Worm (Caenorhabditis elegans): ENCODE data around the gene K08D8.9.

The K08D8.9 gene

DNA sequence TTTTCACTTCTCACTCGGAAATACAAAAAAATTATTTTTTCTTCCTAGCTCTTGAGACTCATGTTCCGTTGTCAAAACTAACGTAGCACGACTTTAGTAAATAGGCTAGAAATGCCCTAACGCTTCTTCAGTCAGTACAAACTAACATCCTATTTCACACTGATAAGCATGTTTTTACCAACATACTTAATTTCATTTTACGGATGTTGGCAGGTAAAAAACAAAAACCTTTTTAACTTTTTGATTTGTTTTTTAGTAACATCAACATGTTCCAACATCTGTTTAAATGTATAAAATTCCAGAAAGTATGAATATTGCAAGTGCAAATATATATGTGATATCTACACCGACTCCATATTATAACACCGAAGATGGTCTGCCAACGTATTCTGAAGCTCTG, 775 bp downstream of the K08D8.9 start, which contains the start of gene K08D8.10:
Gene K08D8.10 (plus strand): TSS at position 301 of the 400 bp plus-strand sequence.
- TF ChIP-seq fos-1 (tag; optimal IDR thresholded peaks at IDR 0.05) (no peak), ceh-9 (tag; optimal IDR thresholded peaks at IDR 0.05) (no peak), egl-27 (tag; optimal IDR thresholded peaks at IDR 0.05) (no peak), zag-1 (tag; optimal IDR thresholded peaks at IDR 0.05) (no peak), aly-2 (tag; optimal IDR thresholded peaks at IDR 0.05) (no peak), ztf-11 (tag; optimal IDR thresholded peaks at IDR 0.05) (no peak), ceh-82 (tag; optimal IDR thresholded peaks at IDR 0.05) (no peak), fkh-2 (tag; optimal IDR thresholded peaks at IDR 0.05) (no peak), nhr-76 (tag; optimal IDR thresholded peaks at IDR 0.05) (no peak), mdl-1 (tag; optimal IDR thresholded peaks at IDR 0.05) (no peak), nhr-11 (tag; optimal IDR thresholded peaks at IDR 0.05) (no peak), nfya-1 (tag; optimal IDR thresholded peaks at IDR 0.05; ENCODE audit: insufficient read depth) (no peak), elt-2 (tag; optimal IDR thresholded peaks at IDR 0.05) (no peak), unc-39 (tag; optimal IDR thresholded peaks at IDR 0.05) (no peak), nhr-77 (tag; optimal IDR thresholded peaks at IDR 0.05) (no peak), pha-4 (tag; optimal IDR thresholded peaks at IDR 0.05) (no peak), nhr-43 (tag; optimal IDR thresholded peaks at IDR 0.05; ENCODE audit: poor library complexity, severe bottlenecking) (no peak), nhr-23 (tag; optimal IDR thresholded peaks at IDR 0.05) (no peak), mml-1 (tag; optimal IDR thresholded peaks at IDR 0.05) (no peak)

DNA sequence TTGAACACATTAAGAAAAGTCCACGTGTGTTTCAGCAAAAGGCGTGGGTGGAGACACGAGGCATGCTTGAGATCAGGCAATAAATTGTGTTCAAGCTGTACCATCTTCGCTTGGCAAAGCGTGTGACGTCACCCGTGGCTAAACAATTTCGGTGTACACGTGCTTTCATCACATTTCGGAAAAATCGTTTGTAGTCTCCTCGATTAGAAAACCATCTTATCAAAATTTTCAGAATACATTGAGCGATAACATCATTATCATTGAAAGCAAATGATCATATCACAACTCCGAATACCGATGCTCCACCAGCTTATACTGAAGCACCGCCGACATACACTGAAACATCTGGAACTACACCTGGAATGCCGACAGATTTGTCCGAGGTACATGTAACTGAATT, 2.1 kb downstream of the K08D8.9 start:
- no peak for TF ChIP-seq sea-2 (GFP tag; optimal IDR thresholded peaks at IDR 0.05)
- peak; percentile 50 for TF ChIP-seq jun-1 (tag; optimal IDR thresholded peaks at IDR 0.05)
- TF ChIP-seq tbx-2 (tag; optimal IDR thresholded peaks at IDR 0.05): no peak
- no peak for TF ChIP-seq ztf-11 (tag; optimal IDR thresholded peaks at IDR 0.05)
- peak; percentile 51 for TF ChIP-seq pqm-1 (tag; optimal IDR thresholded peaks at IDR 0.05)
- TF ChIP-seq elt-2 (tag; optimal IDR thresholded peaks at IDR 0.05): peak; percentile 86
- TF ChIP-seq lsy-12 (tag; optimal IDR thresholded peaks at IDR 0.05): no peak

DNA sequence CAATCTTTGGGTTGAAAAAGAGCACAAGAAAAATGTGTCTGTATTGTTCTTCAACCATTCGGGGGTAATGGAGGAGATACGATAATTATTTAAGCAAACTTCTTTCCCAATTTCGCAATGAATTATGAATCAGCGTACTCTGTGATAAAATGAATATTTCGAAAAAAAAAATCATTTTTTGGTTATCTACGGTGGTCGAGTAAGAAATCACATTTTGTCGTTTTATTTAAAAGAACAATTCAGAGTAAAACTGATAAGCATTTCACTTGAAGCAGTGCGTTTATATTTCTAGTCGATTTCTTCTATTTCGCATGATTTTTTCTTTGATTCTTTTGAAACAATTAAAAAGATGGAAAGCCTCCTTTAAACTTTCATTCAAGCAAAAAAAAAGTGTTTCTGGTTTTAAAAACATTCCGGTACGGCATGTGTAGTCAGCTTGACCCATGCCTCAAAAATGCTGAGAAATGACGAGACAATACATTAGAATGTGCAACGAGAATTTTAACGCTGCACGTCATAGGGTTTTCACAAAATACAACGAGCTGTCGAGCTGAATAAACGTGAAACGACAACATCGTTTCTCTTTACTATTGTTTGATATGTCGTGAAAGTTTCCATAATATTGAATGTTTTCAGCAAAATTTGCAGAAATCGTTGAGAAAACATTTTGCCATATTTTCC, 3.1 kb downstream of the K08D8.9 start, which contains the start of gene K08D8.2:
Gene K08D8.2 (plus strand): TSS at position 631 of the 681 bp plus-strand sequence.
- no peak for TF ChIP-seq ZK546.5 (tag; optimal IDR thresholded peaks at IDR 0.05)
- no peak for TF ChIP-seq ceh-28 (tag; optimal IDR thresholded peaks at IDR 0.05)
- no peak for TF ChIP-seq ztf-4 (tag; optimal IDR thresholded peaks at IDR 0.05)
- TF ChIP-seq lin-39 (tag; optimal IDR thresholded peaks at IDR 0.05): no peak
- TF ChIP-seq elt-1 (tag; optimal IDR thresholded peaks at IDR 0.05): no peak
- TF ChIP-seq elt-2 (tag; optimal IDR thresholded peaks at IDR 0.05): peak; percentile 61
- TF ChIP-seq ztf-11 (tag; optimal IDR thresholded peaks at IDR 0.05): no peak
- no peak for TF ChIP-seq nhr-25 (tag; optimal IDR thresholded peaks at IDR 0.05)

DNA sequence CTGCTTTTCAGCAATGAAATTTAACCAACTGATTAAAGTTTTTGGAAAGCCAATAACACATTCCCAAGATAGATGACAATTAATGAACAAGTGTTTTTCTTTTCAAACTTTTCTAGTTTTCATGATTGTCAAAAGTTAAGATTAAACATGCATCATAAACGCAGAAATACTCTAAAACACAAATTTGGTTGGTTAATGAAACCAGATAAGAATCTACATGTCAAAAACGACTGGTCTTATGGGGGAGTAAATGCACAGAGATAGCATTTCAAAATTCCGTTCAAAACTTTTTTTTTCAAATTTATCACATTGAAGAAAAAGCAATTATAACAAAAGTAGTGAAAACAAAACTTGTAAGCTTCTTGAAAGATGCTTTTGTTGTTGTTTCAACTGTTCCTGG, 4.2 kb downstream of the K08D8.9 start:
- TF ChIP-seq hmg-11 (tag; optimal IDR thresholded peaks at IDR 0.05) (no peak), elt-2 (tag; optimal IDR thresholded peaks at IDR 0.05) (peak; percentile 64)

DNA sequence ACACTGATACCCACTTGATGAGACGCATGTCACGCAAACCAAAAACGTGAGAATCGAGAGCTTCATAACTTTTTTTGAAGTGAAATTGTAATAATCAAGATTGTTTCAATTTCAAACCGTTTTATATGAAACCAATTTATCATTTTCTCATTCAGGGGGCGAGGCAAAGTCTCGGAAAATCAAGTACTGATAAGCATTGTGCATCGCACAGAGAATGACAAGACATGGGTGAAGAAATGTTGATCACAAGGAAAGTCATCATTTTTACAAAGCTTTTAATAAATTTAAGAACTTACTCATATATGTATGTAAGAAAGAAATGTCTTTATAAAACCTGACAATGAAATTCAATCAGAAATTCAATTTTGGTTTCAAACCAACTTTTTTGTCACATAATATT, 7.0 kb downstream of the K08D8.9 start, which contains the start of gene K08D8.3:
Gene K08D8.3 (minus strand): TSS at position 131 of the 400 bp plus-strand sequence.
- TF ChIP-seq R02D3.7 (tag; optimal IDR thresholded peaks at IDR 0.05) (no peak), ceh-28 (tag; optimal IDR thresholded peaks at IDR 0.05) (no peak), egl-5 (tag; optimal IDR thresholded peaks at IDR 0.05) (no peak), egl-27 (tag; optimal IDR thresholded peaks at IDR 0.05) (no peak), elt-3 (tag; optimal IDR thresholded peaks at IDR 0.05) (no peak), skn-1 (tag; optimal IDR thresholded peaks at IDR 0.05) (peak; percentile 69), unc-39 (tag; optimal IDR thresholded peaks at IDR 0.05) (no peak), sea-2 (GFP tag; optimal IDR thresholded peaks at IDR 0.05) (no peak), mml-1 (tag; optimal IDR thresholded peaks at IDR 0.05) (no peak), nhr-25 (tag; optimal IDR thresholded peaks at IDR 0.05) (no peak), nhr-11 (tag; optimal IDR thresholded peaks at IDR 0.05) (no peak), elt-2 (tag; optimal IDR thresholded peaks at IDR 0.05) (peak; percentile 80), nhr-28 (tag; optimal IDR thresholded peaks at IDR 0.05) (no peak), ztf-4 (tag; optimal IDR thresholded peaks at IDR 0.05) (no peak), pqm-1 (tag; optimal IDR thresholded peaks at IDR 0.05) (peak; percentile 82), eor-1 (tag; optimal IDR thresholded peaks at IDR 0.05) (no peak), ceh-16 (tag; optimal IDR thresholded peaks at IDR 0.05) (no peak)
